Worm (Caenorhabditis elegans) whole organism, L2 larva: ENCODE data around the gene C12D8.20.

Experiments used
- R02D3.7 ChIP-seq: fragments of 150-350 bp; optimal IDR thresholded peaks from 2 replicates; lab custom pipeline; 2014; ENCODE audit warnings: missing biosample characterization, missing genetic modification characterization
- alr-1 ChIP-seq: fragments of 150-350 bp; optimal IDR thresholded peaks from 2 replicates; lab custom pipeline; 2014; ENCODE audit warnings: missing biosample characterization, missing genetic modification characterization
- lin-39 ChIP-seq: fragments of 150-350 bp; optimal IDR thresholded peaks from 2 replicates; lab custom pipeline; 2014; ENCODE audit warnings: missing biosample characterization, missing genetic modification reagents, missing genetic modification characterization
- lsy-2 ChIP-seq, 2 experiments: fragments of 150-350 bp in 1 of 2; sonication (generic microtip) in 1 of 2; optimal IDR thresholded peaks; 2 replicates each; lab custom pipeline; 2014 to 2017; ENCODE audit warnings: missing biosample characterization in 2 of 2, missing genetic modification characterization in 2 of 2
- mdl-1 ChIP-seq, 2 experiments: fragments of 150-350 bp in 1 of 2; sonication (generic microtip) in 1 of 2; optimal IDR thresholded peaks; 2 replicates each; lab custom pipeline; 2017; ENCODE audit warnings: missing biosample characterization in 2 of 2, missing genetic modification characterization in 2 of 2
- nhr-11 ChIP-seq: fragments of 150-350 bp; optimal IDR thresholded peaks from 2 replicates; lab custom pipeline; 2014; ENCODE audit warnings: missing biosample characterization, missing genetic modification characterization
- nhr-12 ChIP-seq: fragments of 150-350 bp; optimal IDR thresholded peaks from 2 replicates; lab custom pipeline; 2014; ENCODE audit warnings: missing biosample characterization, missing genetic modification characterization
- nhr-6 ChIP-seq: fragments of 150-350 bp; optimal IDR thresholded peaks from 2 replicates; lab custom pipeline; 2014; ENCODE audit warnings: missing biosample characterization, missing genetic modification characterization
- nhr-77 ChIP-seq: fragments of 150-350 bp; optimal IDR thresholded peaks from 2 replicates; lab custom pipeline; 2014; ENCODE audit warnings: missing biosample characterization, missing genetic modification characterization
- snpc-4 ChIP-seq: fragments of 150-350 bp; optimal IDR thresholded peaks from 2 replicates; lab custom pipeline; 2014; ENCODE audit warnings: missing biosample characterization, missing genetic modification characterization
- unc-39 ChIP-seq: fragments of 150-350 bp; optimal IDR thresholded peaks from 2 replicates; lab custom pipeline; 2014; ENCODE audit warnings: missing biosample characterization, missing genetic modification characterization
- ztf-11 ChIP-seq: sonication (generic microtip); optimal IDR thresholded peaks from 2 replicates; lab custom pipeline; 2017; ENCODE audit warnings: missing biosample characterization, missing genetic modification characterization
- ztf-4 ChIP-seq: fragments of 150-350 bp; optimal IDR thresholded peaks from 2 replicates; lab custom pipeline; 2014; ENCODE audit warnings: missing biosample characterization, missing genetic modification characterization

- no peak for TF ChIP-seq mdl-1 (tag; optimal IDR thresholded peaks at IDR 0.05; lab: Kevin White, UChicago)
- TF ChIP-seq nhr-12 (tag; lab: Kevin White, UChicago): no peak
- no peak for TF ChIP-seq ztf-4 (tag; lab: Kevin White, UChicago)
- no peak for TF ChIP-seq unc-39 (tag; lab: Kevin White, UChicago)
- TF ChIP-seq snpc-4 (tag; lab: Kevin White, UChicago): no peak
- no peak for TF ChIP-seq nhr-77
- no peak for TF ChIP-seq lsy-2 (tag; optimal IDR thresholded peaks at IDR 0.05; lab: Kevin White, UChicago)
- no peak for TF ChIP-seq ztf-11 (tag; lab: Kevin White, UChicago)
- TF ChIP-seq lin-39 (tag; lab: Kevin White, UChicago): no peak
- TF ChIP-seq alr-1 (tag; lab: Kevin White, UChicago): no peak
- no peak for TF ChIP-seq R02D3.7
- no peak for TF ChIP-seq nhr-6
- no peak for TF ChIP-seq nhr-11 (tag; lab: Kevin White, UChicago)
Observed at ce11 chrV:10248255-10248979, 26.3 kb downstream of the C12D8.20 start, which contains the start of gene akt-1.
